Worm (Caenorhabditis elegans): Measurements from ENCODE around the gene ZC395.11.

- TF ChIP-seq dao-5 (tag; optimal IDR thresholded peaks at IDR 0.05) (no peak), W03F9.2 (tag; optimal IDR thresholded peaks at IDR 0.05) (no peak)
Observed at ce11 chrIII:5285484-5285883, 621 bp downstream of the ZC395.11 start.

Measured in whole organism, L4/young adult.